Worm (Caenorhabditis elegans): ENCODE measurements around the gene E04F6.4.

ce11 chrII:7239705-7240104 lies 50.5 kb downstream of the E04F6.4 start:
- TF ChIP-seq nhr-77 (tag; optimal IDR thresholded peaks at IDR 0.05) (no peak), nhr-12 (tag; optimal IDR thresholded peaks at IDR 0.05) (no peak), lin-39 (tag; optimal IDR thresholded peaks at IDR 0.05) (no peak), nhr-11 (tag; optimal IDR thresholded peaks at IDR 0.05) (no peak), ceh-28 (tag; optimal IDR thresholded peaks at IDR 0.05) (no peak), snpc-4 (tag; optimal IDR thresholded peaks at IDR 0.05) (no peak), pha-4 (tag; optimal IDR thresholded peaks at IDR 0.05) (no peak), ama-1 (optimal IDR thresholded peaks at IDR 0.05) (no peak)

All from whole organism, L3 larva.